Worm (Caenorhabditis elegans) whole organism, L4/young adult: ENCODE measurements around the gene nhr-63.

Source experiments
- W03F9.2 ChIP-seq: fragments of 150-350 bp; optimal IDR thresholded peaks from 2 replicates; lab custom pipeline; 2014; ENCODE audit warnings: missing biosample characterization, missing genetic modification characterization
- dao-5 ChIP-seq: sonication (generic microtip); optimal IDR thresholded peaks from 2 replicates; lab custom pipeline; 2016; ENCODE audit warnings: missing genotype, missing genetic modification characterization, moderate library complexity, missing compliant biosample characterization
- him-1 ChIP-seq: sonication (generic microtip); optimal IDR thresholded peaks from 2 replicates; lab custom pipeline; 2016; ENCODE audit warnings: missing genotype, missing genetic modification reagents, missing genetic modification characterization, missing compliant biosample characterization

ce11 chrV:15955497-15955896 lies 46.9 kb upstream of the nhr-63 start, which contains the start of gene srh-186:
- TF ChIP-seq dao-5 (tag; lab: Kevin White, UChicago) (no peak), W03F9.2 (tag; lab: Kevin White, UChicago) (no peak), him-1 (tag; lab: Kevin White, UChicago) (no peak)
